Fruit fly (Drosophila melanogaster) whole organism: Measurements from ENCODE around the gene CG18170.

Experiments used
- CG8478 ChIP-seq: fragments of >200 bp; optimal IDR thresholded peaks from 2 replicates; lab custom pipeline; 2018; ENCODE audit warnings: inconsistent platforms
- Dll ChIP-seq: fragments of >200 bp; optimal IDR thresholded peaks from 2 replicates; lab custom pipeline; 2017
- EcR ChIP-seq, 2 experiments: fragments of >200 bp; optimal IDR thresholded peaks; 2 replicates each; lab custom pipeline; 2017; ENCODE audit warnings: missing biosample characterization in 2 of 2, missing genetic modification characterization in 2 of 2, missing genetic modification reagents in 2 of 2
- pan ChIP-seq: fragments of >200 bp; optimal IDR thresholded peaks from 2 replicates; lab custom pipeline; 2017
- psq ChIP-seq: fragments of >200 bp; optimal IDR thresholded peaks from 2 replicates; lab custom pipeline; 2017
- usp ChIP-seq: fragments of >200 bp; optimal IDR thresholded peaks from 2 replicates; lab custom pipeline; 2017; ENCODE audit warnings: missing biosample characterization, missing genetic modification characterization, mixed read lengths

CG18170 gene

dm6 chr3L:1576489-1577106 lies 26.2 kb upstream of the CG18170 start, which contains the start of gene CG13917:
TSS of gene CG13917 (plus strand) at chr3L:1576699.
- TF ChIP-seq Dll (lab: Kevin White, UChicago) (no peak), CG8478 (lab: Kevin White, UChicago) (no peak), pan (lab: Kevin White, UChicago) (no peak), usp (GFP tag; lab: Kevin White, UChicago) (no peak), EcR (GFP tag; optimal IDR thresholded peaks at IDR 0.05; lab: Kevin White, UChicago) (no peak), psq (lab: Kevin White, UChicago) (no peak)

dm6 chr3L:1577338-1577737 lies 25.4 kb upstream of the CG18170 start:
- TF ChIP-seq Dll (lab: Kevin White, UChicago) (no peak), EcR (GFP tag; optimal IDR thresholded peaks at IDR 0.05; lab: Kevin White, UChicago) (no peak), psq (lab: Kevin White, UChicago) (no peak), usp (GFP tag; lab: Kevin White, UChicago) (no peak), pan (lab: Kevin White, UChicago) (no peak)

dm6 chr3L:1578391-1578948 lies 24.3 kb upstream of the CG18170 start:
- TF ChIP-seq pan (lab: Kevin White, UChicago) (no peak), usp (GFP tag; lab: Kevin White, UChicago) (no peak), EcR (GFP tag; optimal IDR thresholded peaks at IDR 0.05; lab: Kevin White, UChicago) (no peak), Dll (lab: Kevin White, UChicago) (no peak), psq (lab: Kevin White, UChicago) (no peak), CG8478 (lab: Kevin White, UChicago) (no peak)

- no peak for TF ChIP-seq EcR (GFP tag; optimal IDR thresholded peaks at IDR 0.05; lab: Kevin White, UChicago)
- TF ChIP-seq Dll (lab: Kevin White, UChicago) = no peak
- TF ChIP-seq pan (lab: Kevin White, UChicago) = no peak
- no peak for TF ChIP-seq CG8478 (lab: Kevin White, UChicago)
- no peak for TF ChIP-seq psq (lab: Kevin White, UChicago)
- TF ChIP-seq usp (GFP tag; lab: Kevin White, UChicago) = no peak
Measured at dm6 chr3L:1579169-1579853, 23.4 kb upstream of the CG18170 start.

dm6 chr3L:1580194-1580593 lies 22.6 kb upstream of the CG18170 start:
- TF ChIP-seq EcR (GFP tag; optimal IDR thresholded peaks at IDR 0.05; lab: Kevin White, UChicago) = no peak

- TF ChIP-seq Dll (lab: Kevin White, UChicago) = no peak
- no peak for TF ChIP-seq CG8478 (lab: Kevin White, UChicago)
- no peak for TF ChIP-seq pan (lab: Kevin White, UChicago)
- TF ChIP-seq EcR (GFP tag; optimal IDR thresholded peaks at IDR 0.05; lab: Kevin White, UChicago) = no peak
- TF ChIP-seq usp (GFP tag; lab: Kevin White, UChicago) = no peak
- no peak for TF ChIP-seq psq (lab: Kevin White, UChicago)
Measured at dm6 chr3L:1580821-1581220, 21.9 kb upstream of the CG18170 start.

dm6 chr3L:1584003-1584402 lies 18.8 kb upstream of the CG18170 start:
- TF ChIP-seq Dll (lab: Kevin White, UChicago) (no peak), pan (lab: Kevin White, UChicago) (no peak), EcR (GFP tag; optimal IDR thresholded peaks at IDR 0.05; lab: Kevin White, UChicago) (no peak), psq (lab: Kevin White, UChicago) (no peak), usp (GFP tag; lab: Kevin White, UChicago) (no peak), CG8478 (lab: Kevin White, UChicago) (no peak)

dm6 chr3L:1584781-1585180 lies 18.0 kb upstream of the CG18170 start:
- TF ChIP-seq pan (lab: Kevin White, UChicago) (no peak), usp (GFP tag; lab: Kevin White, UChicago) (no peak), CG8478 (lab: Kevin White, UChicago) (no peak), psq (lab: Kevin White, UChicago) (no peak), Dll (lab: Kevin White, UChicago) (no peak), EcR (GFP tag; optimal IDR thresholded peaks at IDR 0.05; lab: Kevin White, UChicago) (no peak)

dm6 chr3L:1586266-1587054 lies 16.3 kb upstream of the CG18170 start:
- no peak for TF ChIP-seq EcR (GFP tag; optimal IDR thresholded peaks at IDR 0.05; lab: Kevin White, UChicago)
- TF ChIP-seq Dll (lab: Kevin White, UChicago) = peak; percentile 99

dm6 chr3L:1587140-1587849 lies 15.5 kb upstream of the CG18170 start:
- TF ChIP-seq usp (GFP tag; lab: Kevin White, UChicago) (no peak), EcR (GFP tag; optimal IDR thresholded peaks at IDR 0.05; lab: Kevin White, UChicago) (no peak), CG8478 (lab: Kevin White, UChicago) (no peak), pan (lab: Kevin White, UChicago) (no peak), psq (lab: Kevin White, UChicago) (no peak), Dll (lab: Kevin White, UChicago) (no peak)
